Fruit fly (Drosophila melanogaster): Measurements from ENCODE around the gene CG9981.

DNA sequence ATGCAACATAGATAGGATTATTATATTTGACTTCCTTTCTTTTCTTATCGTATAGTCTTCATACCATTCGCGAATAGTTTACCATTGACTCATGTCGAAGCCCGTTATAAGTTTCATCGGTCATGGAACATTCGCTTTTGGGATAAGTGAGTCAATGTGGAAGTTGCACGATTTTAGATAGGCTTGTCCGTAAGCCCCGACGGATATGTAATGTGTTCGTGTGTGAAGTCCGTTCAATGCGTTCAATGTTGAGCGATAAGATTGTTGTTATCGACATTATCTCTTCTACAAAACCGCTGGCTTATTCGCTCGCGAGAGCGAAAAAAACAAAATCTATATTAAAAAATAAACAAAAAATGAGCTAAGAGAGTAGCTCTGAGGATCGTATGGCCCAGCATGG is at the start of gene CG9981:
- TF ChIP-seq CG8159 (tag; optimal IDR thresholded peaks at IDR 0.05) = no peak
- no peak for TF ChIP-seq gl (tag; optimal IDR thresholded peaks at IDR 0.05)
- TF ChIP-seq fd96Ca (GFP tag; IDR thresholded peaks at IDR 0.05) = no peak
- no peak for TF ChIP-seq D1 (tag; optimal IDR thresholded peaks at IDR 0.05)
- TF ChIP-seq CG9948 (tag; optimal IDR thresholded peaks at IDR 0.05) = no peak
- TF ChIP-seq CG13204 (GFP tag; optimal IDR thresholded peaks at IDR 0.05) = no peak
- no peak for TF ChIP-seq Pif1A (GFP tag; optimal IDR thresholded peaks at IDR 0.05)
- no peak for TF ChIP-seq Snoo (tag; optimal IDR thresholded peaks at IDR 0.05)
- TF ChIP-seq CG32121 (GFP tag; IDR thresholded peaks at IDR 0.05) = no peak
- no peak for TF ChIP-seq CG8301 (tag; optimal IDR thresholded peaks at IDR 0.05)
- TF ChIP-seq CG14655 (GFP tag; optimal IDR thresholded peaks at IDR 0.05) = no peak

All from whole organism, pupa.